Worm (Caenorhabditis elegans): ENCODE results near the gene decr-1.3.
A peak's percentile ranks its signal among the peaks of the same experiment; 100 is the strongest.

Gene decr-1.3

DNA sequence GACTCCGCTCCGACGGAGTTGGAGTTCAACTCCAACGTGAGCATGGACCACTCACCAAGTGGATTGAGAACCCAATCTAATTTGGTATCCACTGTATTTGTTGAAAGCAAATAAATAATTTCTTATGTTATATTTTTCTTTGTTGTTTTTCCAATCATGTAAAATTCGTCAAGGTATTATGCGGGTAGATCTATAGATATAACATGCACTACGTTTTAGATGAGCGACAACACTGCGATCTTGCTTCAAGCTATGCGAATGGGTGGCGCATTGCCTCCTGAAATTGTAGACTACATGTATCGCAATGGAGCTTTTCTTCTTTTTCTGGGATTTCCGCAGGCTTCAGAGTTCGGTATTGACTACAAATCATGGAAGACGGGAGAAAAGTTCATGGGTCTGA, 28.8 kb downstream of the decr-1.3 start, which contains the start of gene F10B5.2:
Gene F10B5.2 (plus strand): TSS at position 220 of the 400 bp plus-strand sequence.
- no peak for TF ChIP-seq mab-5 (tag; optimal IDR thresholded peaks at IDR 0.05)
- TF ChIP-seq sma-9 (GFP tag; optimal IDR thresholded peaks at IDR 0.05), result no peak
- TF ChIP-seq sma-9 (tag; optimal IDR thresholded peaks at IDR 0.05), result no peak
- no peak for TF ChIP-seq gmeb-1 (tag; optimal IDR thresholded peaks at IDR 0.05)
- no peak for TF ChIP-seq nhr-23 (tag; optimal IDR thresholded peaks at IDR 0.05)

DNA sequence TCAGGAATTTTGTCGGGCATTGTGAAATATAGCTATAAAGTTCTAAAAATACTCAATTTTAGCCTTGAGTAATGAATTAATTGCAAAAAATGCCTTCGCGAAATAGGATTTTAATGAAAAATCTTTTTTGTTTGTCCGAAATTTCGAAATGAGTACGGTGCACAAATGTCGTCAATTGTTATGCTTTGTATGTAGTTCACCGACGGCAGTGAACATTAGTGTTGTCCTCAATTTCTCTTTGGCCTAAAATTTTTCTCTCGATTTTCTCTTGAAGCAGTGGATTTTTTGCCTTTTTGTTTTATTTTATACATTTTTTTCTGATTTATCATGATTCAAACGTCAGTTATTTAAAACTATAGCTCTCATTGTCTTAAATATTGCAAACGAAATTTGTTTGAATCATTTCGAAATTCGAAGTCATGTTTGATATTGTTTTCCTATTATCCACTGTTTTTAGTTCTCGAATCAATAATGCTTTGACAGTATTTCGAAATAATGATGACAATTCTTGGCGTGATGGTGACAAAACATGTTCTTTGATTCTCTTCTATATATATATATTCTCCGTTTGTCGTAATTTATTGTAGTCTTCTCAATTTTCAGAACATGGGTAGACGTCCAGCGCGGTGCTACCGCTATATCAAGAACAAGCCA, 29.9 kb downstream of the decr-1.3 start, which contains the start of the genes ints-11 and rpl-10:
Gene ints-11 (minus strand): TSS at position 201 of the 654 bp plus-strand sequence.
Gene rpl-10 (plus strand): TSS at position 604 of the 654 bp plus-strand sequence.
- TF ChIP-seq elt-1 (tag; optimal IDR thresholded peaks at IDR 0.05) (no peak), aly-2 (tag; optimal IDR thresholded peaks at IDR 0.05) (no peak), mbf-1 (tag; optimal IDR thresholded peaks at IDR 0.05) (no peak), lin-39 (tag; optimal IDR thresholded peaks at IDR 0.05) (no peak), mdl-1 (tag; optimal IDR thresholded peaks at IDR 0.05) (no peak), nhr-6 (tag; optimal IDR thresholded peaks at IDR 0.05) (no peak), alr-1 (tag; optimal IDR thresholded peaks at IDR 0.05) (no peak), ceh-16 (tag; optimal IDR thresholded peaks at IDR 0.05) (no peak), peb-1 (tag; optimal IDR thresholded peaks at IDR 0.05) (no peak), nhr-11 (tag; optimal IDR thresholded peaks at IDR 0.05) (no peak), skn-1 (tag; optimal IDR thresholded peaks at IDR 0.05) (peak; percentile 6), Y55F3AM.14 (GFP tag; optimal IDR thresholded peaks at IDR 0.05) (no peak), nhr-23 (tag; optimal IDR thresholded peaks at IDR 0.05) (no peak), unc-39 (tag; optimal IDR thresholded peaks at IDR 0.05) (no peak), F13H6.1 (tag; optimal IDR thresholded peaks at IDR 0.05) (no peak), ceh-82 (tag; optimal IDR thresholded peaks at IDR 0.05) (no peak), lsy-2 (tag; optimal IDR thresholded peaks at IDR 0.05) (peak; percentile 65 to 97), R02D3.7 (tag; optimal IDR thresholded peaks at IDR 0.05) (no peak), ama-1 (optimal IDR thresholded peaks at IDR 0.05) (no peak), lin-11 (tag; optimal IDR thresholded peaks at IDR 0.05) (no peak), mab-5 (tag; optimal IDR thresholded peaks at IDR 0.05) (no peak), C34F6.9 (tag; optimal IDR thresholded peaks at IDR 0.05) (peak; percentile 85), zag-1 (tag; optimal IDR thresholded peaks at IDR 0.05) (no peak), sem-4 (tag; optimal IDR thresholded peaks at IDR 0.05) (no peak), dmd-4 (tag; optimal IDR thresholded peaks at IDR 0.05) (no peak), elt-3 (tag; optimal IDR thresholded peaks at IDR 0.05) (no peak), unc-55 (GFP tag; optimal IDR thresholded peaks at IDR 0.05) (peak; percentile 85), snpc-4 (tag; optimal IDR thresholded peaks at IDR 0.05) (no peak), unc-62 (GFP tag; optimal IDR thresholded peaks at IDR 0.05) (no peak), ZK546.5 (tag; optimal IDR thresholded peaks at IDR 0.05) (no peak), sma-3 (GFP tag; optimal IDR thresholded peaks at IDR 0.05) (peak; percentile 43), fos-1 (tag; optimal IDR thresholded peaks at IDR 0.05) (peak; percentile 42), gmeb-1 (tag; optimal IDR thresholded peaks at IDR 0.05) (peak; percentile 56), ztf-4 (tag; optimal IDR thresholded peaks at IDR 0.05) (no peak), egl-27 (tag; optimal IDR thresholded peaks at IDR 0.05) (no peak), crh-2 (tag; optimal IDR thresholded peaks at IDR 0.05) (peak; percentile 58), nhr-21 (tag; optimal IDR thresholded peaks at IDR 0.05) (no peak), nhr-25 (tag; optimal IDR thresholded peaks at IDR 0.05) (no peak), nhr-237 (tag; optimal IDR thresholded peaks at IDR 0.05) (no peak), nhr-129 (tag; optimal IDR thresholded peaks at IDR 0.05) (peak; percentile 69), ztf-11 (tag; optimal IDR thresholded peaks at IDR 0.05) (no peak), lin-13 (GFP tag; optimal IDR thresholded peaks at IDR 0.05) (peak; percentile 22)
